Fruit fly (Drosophila melanogaster) whole organism: ENCODE measurements around the gene Aladin.

ENCODE experiments used
- CG8478 ChIP-seq: fragments of >200 bp; optimal IDR thresholded peaks from 2 replicates; lab custom pipeline; 2018; ENCODE audit warnings: inconsistent platforms
- Dll ChIP-seq: fragments of >200 bp; optimal IDR thresholded peaks from 2 replicates; lab custom pipeline; 2017
- EcR ChIP-seq, 2 experiments: fragments of >200 bp; optimal IDR thresholded peaks; 2 replicates each; lab custom pipeline; 2017; ENCODE audit warnings: missing biosample characterization in 2 of 2, missing genetic modification characterization in 2 of 2, missing genetic modification reagents in 2 of 2
- pan ChIP-seq: fragments of >200 bp; optimal IDR thresholded peaks from 2 replicates; lab custom pipeline; 2017
- psq ChIP-seq: fragments of >200 bp; optimal IDR thresholded peaks from 2 replicates; lab custom pipeline; 2017
- usp ChIP-seq: fragments of >200 bp; optimal IDR thresholded peaks from 2 replicates; lab custom pipeline; 2017; ENCODE audit warnings: missing biosample characterization, missing genetic modification characterization, mixed read lengths

Gene Aladin

DNA sequence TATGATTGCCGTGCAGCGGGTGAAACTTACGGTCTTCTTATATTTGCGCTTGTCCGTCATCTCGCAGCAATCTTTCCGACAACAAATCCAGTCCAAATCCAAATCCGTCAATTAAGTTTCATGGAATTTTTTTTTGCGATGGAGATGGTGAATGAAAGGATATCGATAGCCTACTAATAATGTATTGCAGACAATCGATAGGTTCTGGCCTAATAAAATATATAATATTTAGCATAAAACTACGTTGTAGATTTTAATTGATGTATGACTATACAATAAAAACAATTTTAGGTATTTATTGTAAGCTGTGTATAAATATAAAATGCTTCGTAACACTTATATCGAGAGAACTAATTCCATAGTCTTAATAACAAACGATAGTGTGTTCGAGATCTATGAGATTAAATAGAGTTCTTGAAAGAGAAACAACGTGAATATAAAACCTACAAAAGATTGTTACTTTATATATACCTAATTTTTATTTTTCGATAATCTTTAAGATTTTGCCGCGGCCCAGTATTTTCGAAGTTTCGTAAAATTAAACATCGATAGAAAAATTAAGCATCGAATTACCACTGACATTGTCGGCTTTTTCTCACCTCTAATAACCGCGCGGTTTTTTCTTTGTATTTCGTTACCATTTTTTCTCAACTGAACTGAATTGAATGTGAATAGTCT is at the start of gene Aladin, which contains the start of gene Cfp1:
Aladin (plus strand) TSS at position 584 of the 678 bp plus-strand sequence.
Cfp1 (minus strand) TSS at position 131 of the 678 bp plus-strand sequence.
- no peak for TF ChIP-seq psq (lab: Kevin White, UChicago)
- TF ChIP-seq pan (lab: Kevin White, UChicago) = no peak
- no peak for TF ChIP-seq EcR (GFP tag; optimal IDR thresholded peaks at IDR 0.05; lab: Kevin White, UChicago)
- no peak for TF ChIP-seq CG8478
- TF ChIP-seq usp (GFP tag; lab: Kevin White, UChicago) = no peak
- TF ChIP-seq Dll (lab: Kevin White, UChicago) = no peak

dm6 chrX:9224423-9224822 is 48.8 kb upstream of the Aladin start:
- no peak for TF ChIP-seq pan (lab: Kevin White, UChicago)
- no peak for TF ChIP-seq psq (lab: Kevin White, UChicago)
- no peak for TF ChIP-seq usp (GFP tag; lab: Kevin White, UChicago)
- TF ChIP-seq EcR (GFP tag; optimal IDR thresholded peaks at IDR 0.05; lab: Kevin White, UChicago) = no peak
- no peak for TF ChIP-seq CG8478
- TF ChIP-seq Dll (lab: Kevin White, UChicago) = no peak

dm6 chrX:9225137-9225536 is 48.1 kb upstream of the Aladin start, which contains the start of gene CG15370:
TSS of gene CG15370 (plus strand) at chrX:9225437.
- TF ChIP-seq usp (GFP tag; lab: Kevin White, UChicago) = no peak
- TF ChIP-seq pan (lab: Kevin White, UChicago) = no peak
- no peak for TF ChIP-seq CG8478
- no peak for TF ChIP-seq EcR (GFP tag; optimal IDR thresholded peaks at IDR 0.05; lab: Kevin White, UChicago)
- TF ChIP-seq Dll (lab: Kevin White, UChicago) = no peak
- TF ChIP-seq psq (lab: Kevin White, UChicago) = no peak

DNA sequence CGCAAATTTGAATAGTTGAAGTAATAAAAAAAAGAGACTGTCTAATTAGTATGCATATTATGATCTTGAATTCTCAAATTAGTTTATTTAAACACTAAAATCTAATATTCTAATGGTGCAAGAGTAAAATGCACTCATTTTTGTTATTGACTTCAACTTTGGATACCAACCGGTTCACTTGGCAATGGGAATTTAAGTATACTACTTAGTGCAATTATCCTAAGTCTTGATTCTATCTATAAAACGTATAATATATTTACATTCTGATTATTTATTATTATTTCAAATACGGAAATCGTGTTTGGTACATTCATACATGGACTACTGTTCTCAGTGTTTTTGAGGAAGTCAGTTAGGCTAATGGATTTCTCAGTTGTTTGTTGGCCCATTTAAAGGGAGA is 46.4 kb upstream of the Aladin start, which contains the start of gene Gr8a:
Gr8a (plus strand) TSS at position 301 of the 400 bp plus-strand sequence.
- TF ChIP-seq Dll (lab: Kevin White, UChicago) = no peak
- no peak for TF ChIP-seq usp (GFP tag; lab: Kevin White, UChicago)
- no peak for TF ChIP-seq pan (lab: Kevin White, UChicago)
- TF ChIP-seq psq (lab: Kevin White, UChicago) = no peak
- TF ChIP-seq CG8478 = no peak
- no peak for TF ChIP-seq EcR (GFP tag; optimal IDR thresholded peaks at IDR 0.05; lab: Kevin White, UChicago)

- TF ChIP-seq psq (lab: Kevin White, UChicago) (no peak), pan (lab: Kevin White, UChicago) (no peak), EcR (GFP tag; optimal IDR thresholded peaks at IDR 0.05; lab: Kevin White, UChicago) (no peak), usp (GFP tag; lab: Kevin White, UChicago) (no peak), CG8478 (no peak), Dll (lab: Kevin White, UChicago) (no peak)
Observed at dm6 chrX:9232199-9232598, 41.0 kb upstream of the Aladin start, which contains the start of gene CG12121. TSS of gene CG12121 (minus strand) at chrX:9232378.

DNA sequence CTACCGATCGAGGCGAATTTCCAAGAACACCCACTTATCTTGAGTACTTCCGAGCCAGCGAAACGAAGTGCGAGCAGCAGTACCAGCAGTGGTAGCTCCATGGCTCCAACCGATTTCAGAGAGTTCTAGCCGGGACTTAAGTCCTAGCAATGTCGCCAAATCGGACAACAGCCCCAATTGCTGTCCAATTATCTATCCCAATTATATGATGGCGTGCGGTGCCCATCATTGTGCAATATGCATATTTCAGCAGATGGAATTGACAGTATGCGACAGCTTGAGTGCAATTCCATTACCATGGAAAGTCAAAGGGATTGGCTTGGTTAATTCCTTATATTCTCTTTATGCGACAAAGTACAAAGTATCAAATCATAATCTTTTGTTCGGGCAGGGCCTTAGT is 36.7 kb upstream of the Aladin start, which contains the start of gene Ir8a:
Ir8a (minus strand) TSS at position 101 of the 400 bp plus-strand sequence.
- TF ChIP-seq psq (lab: Kevin White, UChicago) (no peak), pan (lab: Kevin White, UChicago) (no peak), usp (GFP tag; lab: Kevin White, UChicago) (no peak), EcR (GFP tag; optimal IDR thresholded peaks at IDR 0.05; lab: Kevin White, UChicago) (no peak), Dll (lab: Kevin White, UChicago) (no peak), CG8478 (no peak)

- TF ChIP-seq CG8478 = no peak
- no peak for TF ChIP-seq usp (GFP tag; lab: Kevin White, UChicago)
- no peak for TF ChIP-seq EcR (GFP tag; optimal IDR thresholded peaks at IDR 0.05; lab: Kevin White, UChicago)
- no peak for TF ChIP-seq Dll (lab: Kevin White, UChicago)
- no peak for TF ChIP-seq pan (lab: Kevin White, UChicago)
- TF ChIP-seq psq (lab: Kevin White, UChicago) = no peak
Observed at dm6 chrX:9243417-9243884, 29.8 kb upstream of the Aladin start, which contains the start of the genes mxc and Larp7. TSS of gene mxc (minus strand) at chrX:9243467. TSS of gene Larp7 (plus strand) at chrX:9243817.

- TF ChIP-seq EcR (GFP tag; optimal IDR thresholded peaks at IDR 0.05; lab: Kevin White, UChicago) (no peak), Dll (lab: Kevin White, UChicago) (no peak), pan (lab: Kevin White, UChicago) (no peak), psq (lab: Kevin White, UChicago) (no peak), usp (GFP tag; lab: Kevin White, UChicago) (no peak), CG8478 (no peak)
Observed at dm6 chrX:9247171-9247783, 25.9 kb upstream of the Aladin start, which contains the start of the genes amx and Dsor1. TSS of gene amx (minus strand) at chrX:9247336. TSS of gene Dsor1 (plus strand) at chrX:9247342.

DNA sequence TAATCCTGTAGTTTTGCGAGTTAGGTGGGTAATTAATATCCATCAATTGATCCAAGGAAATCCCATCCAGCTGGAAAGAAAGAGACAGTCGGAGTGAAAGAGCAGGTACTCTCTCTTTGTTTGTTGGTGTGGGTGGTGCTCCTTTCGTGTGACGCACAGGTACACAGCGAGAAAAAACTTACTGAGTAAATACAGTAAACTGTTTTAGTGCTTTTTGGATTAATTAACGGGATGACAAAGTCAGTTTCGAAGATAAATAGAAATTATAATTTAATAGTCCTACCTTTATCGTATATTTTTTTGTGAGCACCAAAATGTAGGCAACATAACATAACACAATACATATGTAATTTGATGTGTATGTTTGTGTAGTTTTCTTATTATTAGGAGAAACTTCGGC is 25.2 kb upstream of the Aladin start:
- TF ChIP-seq psq (lab: Kevin White, UChicago) = no peak
- no peak for TF ChIP-seq usp (GFP tag; lab: Kevin White, UChicago)
- TF ChIP-seq Dll (lab: Kevin White, UChicago) = no peak
- no peak for TF ChIP-seq CG8478
- TF ChIP-seq EcR (GFP tag; optimal IDR thresholded peaks at IDR 0.05; lab: Kevin White, UChicago) = no peak
- no peak for TF ChIP-seq pan (lab: Kevin White, UChicago)

dm6 chrX:9250161-9250831 is 22.9 kb upstream of the Aladin start, which contains the start of gene CG17754:
TSS of gene CG17754 (plus strand) at chrX:9250420.
- TF ChIP-seq pan (lab: Kevin White, UChicago) = no peak
- peak; percentile 30 for TF ChIP-seq Dll (lab: Kevin White, UChicago)
